Fruit fly (Drosophila melanogaster): ENCODE data around the gene Polr3C.

Gene Polr3C

dm6 chr3R:12422379-12422975 lies 37.7 kb upstream of the Polr3C start, which contains the start of the genes Scgbeta and CG17202 (continued):
- TF ChIP-seq Opbp (GFP tag; IDR thresholded peaks at IDR 0.05; ENCODE audit: partially characterized antibody) (0 out of 3 replicates have a peak, but pooled peaks have one; percentile 22), CG30431 (GFP tag; optimal IDR thresholded peaks at IDR 0.05) (no peak), CG6854 (GFP tag; optimal IDR thresholded peaks at IDR 0.05) (no peak), CG17186 (GFP tag; optimal IDR thresholded peaks at IDR 0.05) (no peak), NC2β (GFP tag; optimal IDR thresholded peaks at IDR 0.05) (no peak), gfzf (GFP tag; optimal IDR thresholded peaks at IDR 0.05) (peak; percentile 92), dpn (GFP tag; optimal IDR thresholded peaks at IDR 0.05) (peak in 1 of 2 experiments; percentile 17), Jarid2 (GFP tag; optimal IDR thresholded peaks at IDR 0.05) (no peak), bab2 (GFP tag; optimal IDR thresholded peaks at IDR 0.05) (peak; percentile 7), CG42726 (GFP tag; IDR thresholded peaks at IDR 0.05; ENCODE audit: partially characterized antibody) (no peak), ase (GFP tag; IDR thresholded peaks at IDR 0.05) (0 out of 3 replicates have a peak, but pooled peaks have one; percentile 5), CG7928 (GFP tag; optimal IDR thresholded peaks at IDR 0.05) (peak; percentile 96), Bteb2 (GFP tag; optimal IDR thresholded peaks at IDR 0.05) (peak; percentile 7), sima (GFP tag; optimal IDR thresholded peaks at IDR 0.05) (no peak), Dref (GFP tag; IDR thresholded peaks at IDR 0.05) (peak; percentile 45; the same call in 1 of the 2 replicates), gsb-n (tag; optimal IDR thresholded peaks at IDR 0.05) (no peak), CG1832 (GFP tag; optimal IDR thresholded peaks at IDR 0.05) (no peak), eve (GFP tag; optimal IDR thresholded peaks at IDR 0.05) (no peak), esg (GFP tag; conservative IDR thresholded peaks at IDR 0.05) (no peak), Scr (GFP tag; IDR thresholded peaks at IDR 0.05; ENCODE audit: partially characterized antibody) (no peak), lmd (GFP tag; IDR thresholded peaks at IDR 0.05) (no peak), CG14860 (GFP tag; IDR thresholded peaks at IDR 0.05; ENCODE audit: partially characterized antibody) (no peak), Med (GFP tag) (peak; percentile 69), CG2116 (GFP tag; optimal IDR thresholded peaks at IDR 0.05) (peak; percentile 7), ap (GFP tag; IDR thresholded peaks at IDR 0.05) (no peak), vnd (GFP tag; IDR thresholded peaks at IDR 0.05; ENCODE audit: partially characterized antibody) (no peak), crol (GFP tag; IDR thresholded peaks at IDR 0.05) (no peak), lilli (GFP tag; optimal IDR thresholded peaks at IDR 0.05) (peak; percentile 49), chn (GFP tag; optimal IDR thresholded peaks at IDR 0.05) (no peak), bowl (GFP tag; IDR thresholded peaks at IDR 0.05) (no peak), CG11696 (GFP tag; IDR thresholded peaks at IDR 0.05) (no peak), Adf1 (GFP tag; IDR thresholded peaks at IDR 0.05) (no peak), Spps (tag; optimal IDR thresholded peaks at IDR 0.05) (no peak), CG15011 (GFP tag; optimal IDR thresholded peaks at IDR 0.05) (no peak), cato (GFP tag; optimal IDR thresholded peaks at IDR 0.05; ENCODE audit: borderline replicate concordance) (no peak), CG16815 (GFP tag; optimal IDR thresholded peaks at IDR 0.05) (no peak), crp (GFP tag; optimal IDR thresholded peaks at IDR 0.05) (peak in 1 of 2 experiments; percentile 11), Ets65A (GFP tag) (peak; percentile 49), CG13624 (GFP tag; optimal IDR thresholded peaks at IDR 0.05) (peak; percentile 30), CG15269 (tag; optimal IDR thresholded peaks at IDR 0.05) (no peak), CG7556 (GFP tag; optimal IDR thresholded peaks at IDR 0.05) (no peak), CG9797 (GFP tag; optimal IDR thresholded peaks at IDR 0.05) (peak; percentile 79), CG14710 (tag; optimal IDR thresholded peaks at IDR 0.05) (peak; percentile 73), CG34376 (GFP tag; optimal IDR thresholded peaks at IDR 0.05) (peak; percentile 40), pros (GFP tag; optimal IDR thresholded peaks at IDR 0.05) (no peak), Awh (GFP tag; IDR thresholded peaks at IDR 0.05) (no peak), CG10462 (GFP tag; optimal IDR thresholded peaks at IDR 0.05) (no peak), ci (GFP tag; IDR thresholded peaks at IDR 0.05) (0 out of 3 replicates have a peak, but pooled peaks have one; percentile 29), CG4820 (GFP tag; optimal IDR thresholded peaks at IDR 0.05) (no peak)
